Fruit fly (Drosophila melanogaster) whole organism, embryonic: ENCODE results near the gene Ino80.

Experiments used
- B-H2 ChIP-seq: fragments of 200-800 bp; sonication (Bioruptor generic); optimal IDR thresholded peaks from 2 replicates; lab custom pipeline; 2018; ENCODE audit warnings: missing biosample characterization, mild to moderate bottlenecking, missing genetic modification characterization
- CG10267 ChIP-seq: fragments of 200-800 bp; sonication (Bioruptor generic); optimal IDR thresholded peaks from 2 replicates; lab custom pipeline; 2018; ENCODE audit warnings: missing biosample characterization, mild to moderate bottlenecking, missing genetic modification characterization, moderate library complexity
- CG10543 ChIP-seq: fragments of 200-800 bp; sonication (Bioruptor generic); optimal IDR thresholded peaks from 3 replicates; lab custom pipeline; 2017; ENCODE audit warnings: missing biosample characterization, mild to moderate bottlenecking, missing genetic modification characterization, moderate library complexity
- CG11723 ChIP-seq: fragments of 200-800 bp; sonication (Bioruptor generic); optimal IDR thresholded peaks from 2 replicates; lab custom pipeline; 2017; ENCODE audit warnings: missing biosample characterization, mild to moderate bottlenecking, missing genetic modification characterization
- CG13296 ChIP-seq: fragments of 200-800 bp; sonication (Bioruptor generic); optimal IDR thresholded peaks from 3 replicates; lab custom pipeline; 2018; ENCODE audit warnings: missing biosample characterization, mild to moderate bottlenecking, missing genetic modification characterization
- CG14667 ChIP-seq: fragments of 200-800 bp; sonication (Bioruptor generic); IDR thresholded peaks from 2 replicates; pipeline ENCODE4 v1.3.6; 2022; ENCODE audit warnings: missing biosample characterization, missing genetic modification characterization
- CG14965 ChIP-seq: fragments of 200-800 bp; sonication (Bioruptor generic); optimal IDR thresholded peaks from 2 replicates; lab custom pipeline; 2016; ENCODE audit warnings: missing biosample characterization, missing genetic modification characterization, borderline replicate concordance
- CG15011 ChIP-seq: fragments of 200-800 bp; sonication (Bioruptor generic); optimal IDR thresholded peaks from 3 replicates; lab custom pipeline; 2018; ENCODE audit warnings: missing biosample characterization, mild to moderate bottlenecking, missing genetic modification characterization
- CG15479 ChIP-seq: fragments of 200-800 bp; sonication (Bioruptor generic); optimal IDR thresholded peaks from 3 replicates; lab custom pipeline; 2019; ENCODE audit warnings: missing biosample characterization, mild to moderate bottlenecking, missing genetic modification characterization, moderate library complexity
- CG15601 ChIP-seq: fragments of 200-800 bp; sonication (Bioruptor generic); optimal IDR thresholded peaks from 3 replicates; lab custom pipeline; 2019; ENCODE audit warnings: missing biosample characterization, mild to moderate bottlenecking, missing genetic modification characterization, moderate library complexity
- CG30020 ChIP-seq: fragments of 200-800 bp; optimal IDR thresholded peaks from 2 replicates; lab custom pipeline; 2019; ENCODE audit warnings: missing biosample characterization, mild to moderate bottlenecking, missing genetic modification characterization, moderate library complexity
- CG33213 ChIP-seq: fragments of 200-800 bp; sonication (Bioruptor generic); optimal IDR thresholded peaks from 3 replicates; lab custom pipeline; 2016; ENCODE audit warnings: missing biosample characterization, missing genetic modification characterization
- CG33557 ChIP-seq: fragments of 200-800 bp; sonication (Bioruptor generic); optimal IDR thresholded peaks from 2 replicates; lab custom pipeline; 2019; ENCODE audit warnings: missing biosample characterization, mild to moderate bottlenecking, missing genetic modification characterization, moderate library complexity
- CG3838 ChIP-seq: fragments of 200-800 bp; sonication (Bioruptor generic); optimal IDR thresholded peaks from 3 replicates; lab custom pipeline; 2016; ENCODE audit warnings: missing biosample characterization, missing genetic modification characterization
- CG4328 ChIP-seq: fragments of 200-800 bp; sonication (Bioruptor generic); optimal IDR thresholded peaks from 3 replicates; lab custom pipeline; 2017; ENCODE audit warnings: missing biosample characterization, missing genetic modification reagents, missing genetic modification characterization
- CG4404 ChIP-seq: fragments of 200-800 bp; sonication (Bioruptor generic); IDR thresholded peaks from 2 replicates; pipeline ENCODE4 v1.3.6; 2022; ENCODE audit warnings: missing biosample characterization, missing genetic modification characterization
- CG4854 ChIP-seq: fragments of 200-800 bp; sonication (Bioruptor generic); optimal IDR thresholded peaks from 2 replicates; lab custom pipeline; 2016; ENCODE audit warnings: missing biosample characterization, missing genetic modification characterization, inconsistent platforms
- CG6791 ChIP-seq: fragments of 200-800 bp; sonication (Bioruptor generic); IDR thresholded peaks from 3 replicates; pipeline ENCODE4 v1.3.6; 2022; ENCODE audit warnings: missing biosample characterization, missing genetic modification characterization; ENCODE audit not compliant: partially characterized antibody
- CkIIα-i1 ChIP-seq: fragments of 200-800 bp; sonication (Bioruptor generic); IDR thresholded peaks from 2 replicates; pipeline ENCODE4 v1.3.6; 2022; ENCODE audit warnings: missing biosample characterization, missing genetic modification characterization
- CrebB ChIP-seq: fragments of 200-800 bp; sonication (Bioruptor generic); optimal IDR thresholded peaks from 3 replicates; lab custom pipeline; 2018; ENCODE audit warnings: missing biosample characterization, mild to moderate bottlenecking, missing genetic modification characterization
- Doc2 ChIP-seq: fragments of 200-800 bp; sonication (Bioruptor generic); IDR thresholded peaks from 2 replicates; pipeline ENCODE4 v1.3.6; 2022; ENCODE audit warnings: missing biosample characterization, missing genetic modification characterization
- Fer1 ChIP-seq: fragments of 200-800 bp; sonication (Bioruptor generic); optimal IDR thresholded peaks from 2 replicates; lab custom pipeline; 2017; ENCODE audit warnings: missing biosample characterization, mild to moderate bottlenecking, missing genetic modification characterization
- Fer2 ChIP-seq: fragments of 200-800 bp; sonication (Bioruptor generic); optimal IDR thresholded peaks from 2 replicates; lab custom pipeline; 2018; ENCODE audit warnings: missing biosample characterization, mild to moderate bottlenecking, missing genetic modification characterization, moderate library complexity
- Fer3 ChIP-seq: fragments of 200-800 bp; sonication (Bioruptor generic); optimal IDR thresholded peaks from 2 replicates; lab custom pipeline; 2018; ENCODE audit warnings: missing biosample characterization, mild to moderate bottlenecking, missing genetic modification characterization, moderate library complexity
- HLH4C ChIP-seq: fragments of 200-800 bp; sonication (Bioruptor generic); IDR thresholded peaks from 3 replicates; pipeline ENCODE4 v1.3.6; 2022; ENCODE audit warnings: missing biosample characterization, missing genetic modification characterization; ENCODE audit not compliant: partially characterized antibody
- Max ChIP-seq: fragments of 200-800 bp; sonication (Bioruptor generic); optimal IDR thresholded peaks from 2 replicates; lab custom pipeline; 2016; ENCODE audit warnings: missing biosample characterization, mild to moderate bottlenecking, missing genetic modification characterization
- Rx ChIP-seq: fragments of 200-800 bp; sonication (Bioruptor generic); IDR thresholded peaks from 2 replicates; pipeline ENCODE4 v1.3.6; 2022; ENCODE audit warnings: missing biosample characterization, missing genetic modification characterization
- abd-A ChIP-seq: fragments of 200-800 bp; sonication (Bioruptor generic); optimal IDR thresholded peaks from 3 replicates; lab custom pipeline; 2019; ENCODE audit warnings: missing biosample characterization, mild to moderate bottlenecking, missing genetic modification characterization, moderate library complexity
- al ChIP-seq: fragments of 200-800 bp; sonication (Bioruptor generic); IDR thresholded peaks from 2 replicates; pipeline ENCODE4 v1.3.6; 2022; ENCODE audit warnings: missing biosample characterization, missing genetic modification characterization
- btn ChIP-seq: fragments of 200-800 bp; sonication (Bioruptor generic); optimal IDR thresholded peaks from 2 replicates; lab custom pipeline; 2016; ENCODE audit warnings: missing biosample characterization, missing genetic modification characterization
- chm ChIP-seq: fragments of 200-800 bp; sonication (Bioruptor generic); IDR thresholded peaks from 2 replicates; pipeline ENCODE4 v1.3.6; 2022; ENCODE audit warnings: missing biosample characterization, missing genetic modification characterization
- croc ChIP-seq: fragments of 200-800 bp; sonication (Bioruptor generic); conservative IDR thresholded peaks from 3 replicates; pipeline ENCODE4 v1.3.6; 2022; ENCODE audit warnings: missing biosample characterization, missing genetic modification characterization
- crp ChIP-seq, 2 experiments: fragments of 200-800 bp; sonication (Bioruptor generic); optimal IDR thresholded peaks; 2 replicates in 1 of 2; 3 replicates in 1 of 2; lab custom pipeline; 2017; ENCODE audit warnings: missing biosample characterization in 2 of 2, missing genetic modification characterization in 2 of 2, mild to moderate bottlenecking in 1 of 2, moderate library complexity in 1 of 2
- da ChIP-seq: fragments of 200-800 bp; sonication (Bioruptor generic); optimal IDR thresholded peaks from 2 replicates; lab custom pipeline; 2016; ENCODE audit warnings: missing biosample characterization, missing genetic modification characterization
- dmrt99B ChIP-seq: fragments of 200-800 bp; sonication (Bioruptor generic); optimal IDR thresholded peaks from 2 replicates; lab custom pipeline; 2018; ENCODE audit warnings: missing biosample characterization, mild to moderate bottlenecking, missing genetic modification characterization, moderate library complexity
- dysf ChIP-seq: fragments of 200-800 bp; sonication (Bioruptor generic); IDR thresholded peaks from 3 replicates; pipeline ENCODE4 v1.3.6; 2022; ENCODE audit warnings: missing biosample characterization, missing genetic modification characterization
- eve ChIP-seq, 2 experiments: fragments of >200 bp; optimal IDR thresholded peaks; 2 replicates each; lab custom pipeline; 2017; ENCODE audit warnings: missing biosample characterization in 2 of 2, missing genetic modification characterization in 2 of 2
- hth ChIP-seq: fragments of >200 bp; optimal IDR thresholded peaks from 2 replicates; lab custom pipeline; 2017; ENCODE audit warnings: inconsistent platforms
- jing ChIP-seq: fragments of 200-800 bp; sonication (Bioruptor generic); optimal IDR thresholded peaks from 2 replicates; lab custom pipeline; 2018; ENCODE audit warnings: missing biosample characterization, mild to moderate bottlenecking, missing genetic modification characterization
- p53 ChIP-seq: fragments of 200-800 bp; sonication (Bioruptor generic); optimal IDR thresholded peaks from 2 replicates; lab custom pipeline; 2016; ENCODE audit warnings: missing biosample characterization, missing genetic modification characterization
- prd ChIP-seq, 3 experiments: fragments of >200 bp in 2 of 3; fragments of 200-800 bp in 1 of 3; sonication (Bioruptor generic) in 1 of 3; optimal IDR thresholded peaks in 2 of 3; IDR thresholded peaks in 1 of 3; 2 replicates in 2 of 3; 3 replicates in 1 of 3; pipeline versions ENCODE4 v1.3.6 to Lab custom; 2017 to 2022; ENCODE audit warnings: missing biosample characterization in 1 of 3, missing genetic modification characterization in 1 of 3
- ro ChIP-seq: fragments of 200-800 bp; sonication (Bioruptor generic); IDR thresholded peaks from 2 replicates; pipeline ENCODE4 v1.3.6; 2022; ENCODE audit warnings: missing biosample characterization, missing genetic modification characterization
- sd ChIP-seq: fragments of 200-800 bp; sonication (Bioruptor generic); optimal IDR thresholded peaks from 3 replicates; lab custom pipeline; 2018; ENCODE audit warnings: missing biosample characterization, mild to moderate bottlenecking, missing genetic modification characterization, moderate library complexity
- seq ChIP-seq: fragments of 200-800 bp; sonication (Bioruptor generic); IDR thresholded peaks from 2 replicates; pipeline ENCODE4 v1.3.6; 2022; ENCODE audit warnings: missing biosample characterization, missing genetic modification characterization
- sim ChIP-seq: fragments of 200-800 bp; sonication (Bioruptor generic); IDR thresholded peaks from 2 replicates; pipeline ENCODE4 v1.3.6; 2022; ENCODE audit warnings: missing biosample characterization, missing genetic modification characterization
- sisA ChIP-seq: fragments of 200-800 bp; sonication (Bioruptor generic); IDR thresholded peaks from 2 replicates; pipeline ENCODE4 v1.3.6; 2022; ENCODE audit warnings: missing biosample characterization, missing genetic modification characterization
- tin ChIP-seq: fragments of 200-800 bp; sonication (Bioruptor generic); optimal IDR thresholded peaks from 3 replicates; lab custom pipeline; 2016; ENCODE audit warnings: missing biosample characterization, missing genetic modification characterization
- wdn ChIP-seq: fragments of 200-800 bp; sonication (Bioruptor generic); IDR thresholded peaks from 2 replicates; pipeline ENCODE4 v1.3.6; 2022; ENCODE audit warnings: missing biosample characterization, missing genetic modification characterization
- wor ChIP-seq: fragments of 200-800 bp; sonication (Bioruptor generic); IDR thresholded peaks from 2 replicates; pipeline ENCODE4 v1.3.6; 2022; ENCODE audit warnings: missing biosample characterization, missing genetic modification characterization
- zf30C ChIP-seq: fragments of 200-800 bp; sonication (Bioruptor generic); optimal IDR thresholded peaks from 3 replicates; lab custom pipeline; 2018; ENCODE audit warnings: missing biosample characterization, mild to moderate bottlenecking, missing genetic modification characterization

Ino80 gene

DNA sequence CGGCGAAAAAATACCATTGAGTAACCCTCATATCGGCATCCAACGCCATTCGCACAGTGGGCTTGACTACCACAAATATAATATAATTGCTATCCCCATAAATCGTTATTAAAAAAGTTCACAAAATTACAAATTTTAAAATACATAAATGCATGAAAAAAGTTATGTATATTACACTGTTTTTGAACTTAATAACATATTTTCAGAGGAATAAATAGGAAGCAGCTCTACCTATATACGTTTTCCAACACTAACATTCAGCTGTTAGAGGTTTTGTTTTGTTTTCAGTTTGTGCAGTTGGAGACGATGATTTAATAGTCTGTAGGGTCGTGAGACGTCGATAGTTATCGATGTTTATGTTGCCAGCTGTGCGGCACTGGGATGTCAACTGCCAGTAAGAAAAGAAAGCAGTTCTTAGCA lies at the start of gene Ino80, which contains the start of gene Aptx (continued):
- TF ChIP-seq CG15601 (tag; lab: Kevin White, UChicago) = peak; percentile 86
- 0 out of 2 replicates have a peak, but pooled peaks have one; percentile 42 for TF ChIP-seq CkIIα-i1 (GFP tag; lab: Robert Waterston, UW)
- peak; percentile 91 for TF ChIP-seq Fer3 (tag; lab: Kevin White, UChicago)
- TF ChIP-seq Doc2 (GFP tag; lab: Robert Waterston, UW) = peak; percentile 74; the same call in 1 of the 2 replicates
- no peak for TF ChIP-seq CG13296 (GFP tag; lab: Kevin White, UChicago)
- TF ChIP-seq B-H2 (GFP tag; lab: Kevin White, UChicago) = no peak
- TF ChIP-seq CG4328 = peak; percentile 84
- TF ChIP-seq croc (GFP tag; lab: Robert Waterston, UW) = peak; percentile 89
- peak; percentile 90; the same call in 1 of the 2 replicates for TF ChIP-seq Rx (GFP tag; lab: Robert Waterston, UW)
- TF ChIP-seq p53 (GFP tag; lab: Kevin White, UChicago) = peak; percentile 77
- TF ChIP-seq jing (GFP tag; lab: Kevin White, UChicago) = peak; percentile 90
- TF ChIP-seq CG4404 (GFP tag; lab: Robert Waterston, UW) = peak; percentile 93
- no peak for TF ChIP-seq zf30C (GFP tag; lab: Kevin White, UChicago)
- peak; percentile 88 for TF ChIP-seq ro (GFP tag; lab: Robert Waterston, UW)
- TF ChIP-seq HLH4C (GFP tag; lab: Robert Waterston, UW) = peak; percentile 88
- peak; percentile 95 for TF ChIP-seq dysf (GFP tag; lab: Robert Waterston, UW)
- TF ChIP-seq CG33213 = peak; percentile 93
- no peak for TF ChIP-seq dmrt99B
- TF ChIP-seq CG14965 (GFP tag; lab: Kevin White, UChicago) = peak; percentile 43
- TF ChIP-seq sim (GFP tag; lab: Robert Waterston, UW) = peak; percentile 87; the same call in 1 of the 2 replicates
- no peak for TF ChIP-seq prd (optimal IDR thresholded peaks at IDR 0.05; lab: Kevin White, UChicago)
- TF ChIP-seq prd (GFP tag; IDR thresholded peaks at IDR 0.05; lab: Robert Waterston, UW) = peak; percentile 96
- TF ChIP-seq seq (GFP tag; lab: Robert Waterston, UW) = peak; percentile 91
- TF ChIP-seq abd-A (tag; lab: Kevin White, UChicago) = no peak
- TF ChIP-seq CG3838 (GFP tag; lab: Kevin White, UChicago) = peak; percentile 87
- TF ChIP-seq chm = peak; percentile 85
- TF ChIP-seq CG15011 (GFP tag; lab: Kevin White, UChicago) = peak; percentile 85
- peak; percentile 93 for TF ChIP-seq al (GFP tag; lab: Robert Waterston, UW)
- peak; percentile 10 for TF ChIP-seq CG15479 (GFP tag; lab: Kevin White, UChicago)
- TF ChIP-seq CG6791 (GFP tag; lab: Robert Waterston, UW) = peak; percentile 95
- TF ChIP-seq CG10543 (GFP tag; lab: Kevin White, UChicago) = peak; percentile 92
- TF ChIP-seq crp (GFP tag; optimal IDR thresholded peaks at IDR 0.05; lab: Kevin White, UChicago) = peak; percentile 84 to 92
- TF ChIP-seq tin = peak; percentile 96
- peak; percentile 79 for TF ChIP-seq da (GFP tag; lab: Kevin White, UChicago)
- TF ChIP-seq CG30020 (tag; lab: Kevin White, UChicago) = peak; percentile 81
- peak; percentile 89 for TF ChIP-seq CG33557 (GFP tag; lab: Kevin White, UChicago)
- TF ChIP-seq CG10267 = peak; percentile 99
- TF ChIP-seq CG4854 (GFP tag; lab: Kevin White, UChicago) = peak; percentile 92
- peak; percentile 88 for TF ChIP-seq Fer2 (tag; lab: Kevin White, UChicago)
- no peak for TF ChIP-seq hth (lab: Kevin White, UChicago)
- TF ChIP-seq CrebB (tag; lab: Kevin White, UChicago) = peak; percentile 82
- no peak for TF ChIP-seq CG11723
- TF ChIP-seq btn = peak; percentile 62
- peak in 1 of 2 experiments; percentile 51 for TF ChIP-seq eve (GFP tag; optimal IDR thresholded peaks at IDR 0.05; lab: Kevin White, UChicago)
- peak; percentile 89 for TF ChIP-seq wdn (GFP tag; lab: Robert Waterston, UW)
- no peak for TF ChIP-seq Fer1 (GFP tag; lab: Kevin White, UChicago)
- TF ChIP-seq CG14667 (GFP tag; lab: Robert Waterston, UW) = peak; percentile 93
- TF ChIP-seq sisA (GFP tag; lab: Robert Waterston, UW) = peak; percentile 94
- peak; percentile 91 for TF ChIP-seq Max (GFP tag; lab: Kevin White, UChicago)
- no peak for TF ChIP-seq sd
- TF ChIP-seq wor (GFP tag; lab: Robert Waterston, UW) = peak; percentile 89
